Fruit fly (Drosophila melanogaster) whole organism, prepupa: Measurements from ENCODE around the gene Cpr72Ea.
A peak's percentile ranks its signal among the peaks of the same experiment; 100 is the strongest.

Experiments used
- Blimp-1 ChIP-seq: fragments of 200-800 bp; sonication (Bioruptor generic); optimal IDR thresholded peaks from 3 replicates; lab custom pipeline; 2017; ENCODE audit warnings: missing biosample characterization, missing genetic modification characterization, mild to moderate bottlenecking, moderate library complexity, missing genetic modification reagents
- CG10631 ChIP-seq: fragments of 200-800 bp; sonication (Bioruptor generic); optimal IDR thresholded peaks from 2 replicates; lab custom pipeline; 2016; ENCODE audit warnings: missing biosample characterization, missing genetic modification characterization
- CG10669 ChIP-seq: fragments of 200-800 bp; sonication (Bioruptor generic); optimal IDR thresholded peaks from 3 replicates; lab custom pipeline; 2018; ENCODE audit warnings: missing biosample characterization, mild to moderate bottlenecking, missing genetic modification characterization, moderate library complexity
- CG11294 ChIP-seq: fragments of 200-800 bp; sonication (Bioruptor generic); IDR thresholded peaks from 2 replicates; pipeline ENCODE4 v1.3.6; 2022; ENCODE audit warnings: missing biosample characterization, missing genetic modification characterization
- CG11762 ChIP-seq: fragments of 200-800 bp; sonication (Bioruptor generic); optimal IDR thresholded peaks from 3 replicates; lab custom pipeline; 2016; ENCODE audit warnings: missing biosample characterization, missing genetic modification characterization; ENCODE audit not compliant: insufficient read depth
- CG11902 ChIP-seq: fragments of 200-800 bp; sonication (Bioruptor generic); optimal IDR thresholded peaks from 3 replicates; lab custom pipeline; 2016; ENCODE audit warnings: missing biosample characterization, missing genetic modification characterization
- CG15336 ChIP-seq: fragments of 200-800 bp; sonication (Bioruptor generic); IDR thresholded peaks from 2 replicates; pipeline ENCODE4 v1.3.6; 2022; ENCODE audit warnings: missing biosample characterization, missing genetic modification characterization
- CG1621 ChIP-seq: fragments of 200-800 bp; sonication (Bioruptor generic); optimal IDR thresholded peaks from 3 replicates; lab custom pipeline; 2018; ENCODE audit warnings: missing biosample characterization, mild to moderate bottlenecking, missing genetic modification characterization
- CG16779 ChIP-seq: fragments of 200-800 bp; sonication (Bioruptor generic); optimal IDR thresholded peaks from 3 replicates; lab custom pipeline; 2017; ENCODE audit warnings: missing biosample characterization, mild to moderate bottlenecking, missing genetic modification characterization
- CG3032 ChIP-seq: fragments of 200-800 bp; optimal IDR thresholded peaks from 2 replicates; lab custom pipeline; 2019; ENCODE audit warnings: missing biosample characterization, mild to moderate bottlenecking, missing genetic modification characterization, moderate library complexity
- CG31627 ChIP-seq: fragments of 200-800 bp; sonication (Bioruptor generic); optimal IDR thresholded peaks from 3 replicates; lab custom pipeline; 2016; ENCODE audit warnings: missing biosample characterization, missing genetic modification characterization
- CG32006 ChIP-seq: fragments of 200-800 bp; sonication (Bioruptor generic); optimal IDR thresholded peaks from 3 replicates; lab custom pipeline; 2017; ENCODE audit warnings: missing biosample characterization, mild to moderate bottlenecking, missing genetic modification characterization
- CG34406 ChIP-seq: fragments of 200-800 bp; sonication (Bioruptor generic); optimal IDR thresholded peaks from 3 replicates; lab custom pipeline; 2016; ENCODE audit warnings: missing biosample characterization, missing genetic modification characterization
- CG3919 ChIP-seq: fragments of 200-800 bp; sonication (Bioruptor generic); optimal IDR thresholded peaks from 3 replicates; lab custom pipeline; 2016; ENCODE audit warnings: missing biosample characterization, missing genetic modification characterization
- CG4318 ChIP-seq: fragments of 200-800 bp; sonication (Bioruptor generic); optimal IDR thresholded peaks from 3 replicates; lab custom pipeline; 2017; ENCODE audit warnings: missing biosample characterization, mild to moderate bottlenecking, missing genetic modification characterization
- CG6276 ChIP-seq: fragments of 200-800 bp; sonication (Bioruptor generic); optimal IDR thresholded peaks from 2 replicates; lab custom pipeline; 2017; ENCODE audit warnings: missing biosample characterization, mild to moderate bottlenecking, missing genetic modification characterization
- CG6792 ChIP-seq: fragments of 200-800 bp; sonication (Bioruptor generic); optimal IDR thresholded peaks from 3 replicates; lab custom pipeline; 2016; ENCODE audit warnings: missing biosample characterization, missing genetic modification characterization
- CG6808 ChIP-seq: fragments of 200-800 bp; sonication (Bioruptor generic); optimal IDR thresholded peaks from 3 replicates; lab custom pipeline; 2017; ENCODE audit warnings: missing biosample characterization, missing genetic modification characterization, mild to moderate bottlenecking, moderate library complexity, missing genetic modification reagents
- CG7368 ChIP-seq: fragments of 200-800 bp; sonication (Bioruptor generic); optimal IDR thresholded peaks from 3 replicates; lab custom pipeline; 2016; ENCODE audit warnings: missing biosample characterization, missing genetic modification characterization
- CG8119 ChIP-seq: fragments of 200-800 bp; sonication (Bioruptor generic); IDR thresholded peaks from 3 replicates; pipeline ENCODE4 v1.3.6; 2022; ENCODE audit warnings: missing biosample characterization, missing genetic modification characterization
- CG8319 ChIP-seq: fragments of 200-800 bp; sonication (Bioruptor generic); optimal IDR thresholded peaks from 3 replicates; lab custom pipeline; 2016; ENCODE audit warnings: missing biosample characterization, missing genetic modification characterization
- CG8632 ChIP-seq: fragments of 200-800 bp; sonication (Bioruptor generic); optimal IDR thresholded peaks from 3 replicates; lab custom pipeline; 2016; ENCODE audit warnings: missing biosample characterization, missing genetic modification characterization
- CG9139 ChIP-seq: fragments of 200-800 bp; sonication (Bioruptor generic); optimal IDR thresholded peaks from 3 replicates; lab custom pipeline; 2017; ENCODE audit warnings: missing biosample characterization, mild to moderate bottlenecking, missing genetic modification characterization
- Eip75B ChIP-seq: fragments of 200-800 bp; sonication (Bioruptor generic); optimal IDR thresholded peaks from 3 replicates; lab custom pipeline; 2016; ENCODE audit warnings: missing biosample characterization, missing genetic modification characterization
- Eip93F ChIP-seq: fragments of 200-800 bp; sonication (Bioruptor generic); optimal IDR thresholded peaks from 2 replicates; lab custom pipeline; 2016; ENCODE audit warnings: missing biosample characterization, mild to moderate bottlenecking, missing genetic modification characterization
- Ets21C ChIP-seq: fragments of 200-800 bp; sonication (Bioruptor generic); optimal IDR thresholded peaks from 3 replicates; lab custom pipeline; 2016; ENCODE audit warnings: missing biosample characterization, missing genetic modification characterization
- Hr38 ChIP-seq: sonication (Bioruptor generic); optimal IDR thresholded peaks from 2 replicates; lab custom pipeline; 2016; ENCODE audit warnings: missing biosample characterization, missing genetic modification characterization
- Hr39 ChIP-seq: fragments of 200-800 bp; sonication (Bioruptor generic); optimal IDR thresholded peaks from 2 replicates; lab custom pipeline; 2016; ENCODE audit warnings: missing biosample characterization, missing genetic modification characterization
- Lpt ChIP-seq: fragments of 200-800 bp; sonication (Bioruptor generic); optimal IDR thresholded peaks from 3 replicates; lab custom pipeline; 2016; ENCODE audit warnings: missing biosample characterization, missing genetic modification characterization
- Met ChIP-seq: fragments of 200-800 bp; sonication (Bioruptor generic); optimal IDR thresholded peaks from 3 replicates; lab custom pipeline; 2016; ENCODE audit warnings: missing biosample characterization, missing genetic modification characterization
- OdsH ChIP-seq: fragments of 200-800 bp; sonication (Bioruptor generic); optimal IDR thresholded peaks from 3 replicates; lab custom pipeline; 2016; ENCODE audit warnings: missing biosample characterization, missing genetic modification characterization
- Smox ChIP-seq: fragments of 200-800 bp; sonication (Bioruptor generic); optimal IDR thresholded peaks from 3 replicates; lab custom pipeline; 2016; ENCODE audit warnings: missing biosample characterization, missing genetic modification characterization
- Sox102F ChIP-seq: fragments of 200-800 bp; sonication (Bioruptor generic); optimal IDR thresholded peaks from 2 replicates; lab custom pipeline; 2016; ENCODE audit warnings: missing biosample characterization, mild to moderate bottlenecking, missing genetic modification characterization
- Sox14 ChIP-seq: fragments of 200-800 bp; sonication (Bioruptor generic); optimal IDR thresholded peaks from 3 replicates; lab custom pipeline; 2016; ENCODE audit warnings: missing biosample characterization, missing genetic modification characterization
- Sox15 ChIP-seq: fragments of 200-800 bp; sonication (Bioruptor generic); optimal IDR thresholded peaks from 3 replicates; lab custom pipeline; 2016; ENCODE audit warnings: missing biosample characterization, missing genetic modification characterization
- achi ChIP-seq: fragments of 200-800 bp; sonication (Bioruptor generic); optimal IDR thresholded peaks from 3 replicates; lab custom pipeline; 2016; ENCODE audit warnings: missing biosample characterization, missing genetic modification characterization
- cyc ChIP-seq: fragments of 200-800 bp; sonication (Bioruptor generic); optimal IDR thresholded peaks from 3 replicates; lab custom pipeline; 2016; ENCODE audit warnings: missing biosample characterization, missing genetic modification characterization
- dac ChIP-seq: fragments of 200-800 bp; sonication (Bioruptor generic); optimal IDR thresholded peaks from 2 replicates; lab custom pipeline; 2017; ENCODE audit warnings: missing biosample characterization, mild to moderate bottlenecking, missing genetic modification characterization
- dsx ChIP-seq: fragments of 200-800 bp; optimal IDR thresholded peaks from 3 replicates; lab custom pipeline; 2019; ENCODE audit warnings: missing biosample characterization, mild to moderate bottlenecking, missing genetic modification characterization, moderate library complexity; ENCODE audit not compliant: poor library complexity, severe bottlenecking
- eg ChIP-seq: fragments of 200-800 bp; sonication (Bioruptor generic); IDR thresholded peaks from 3 replicates; pipeline ENCODE4 v1.3.6; 2022; ENCODE audit warnings: missing biosample characterization, missing genetic modification characterization
- fd85E ChIP-seq: fragments of 200-800 bp; sonication (Bioruptor generic); optimal IDR thresholded peaks from 3 replicates; lab custom pipeline; 2016; ENCODE audit warnings: missing biosample characterization, missing genetic modification characterization
- fkh ChIP-seq: fragments of 200-800 bp; sonication (Bioruptor generic); optimal IDR thresholded peaks from 3 replicates; lab custom pipeline; 2017; ENCODE audit warnings: missing biosample characterization, mild to moderate bottlenecking, missing genetic modification characterization, moderate library complexity
- lz ChIP-seq: fragments of 200-800 bp; sonication (Bioruptor generic); optimal IDR thresholded peaks from 3 replicates; lab custom pipeline; 2016; ENCODE audit warnings: missing biosample characterization, missing genetic modification characterization
- net ChIP-seq: fragments of 200-800 bp; sonication (Bioruptor generic); optimal IDR thresholded peaks from 3 replicates; lab custom pipeline; 2016; ENCODE audit warnings: missing biosample characterization, missing genetic modification characterization
- pdm3 ChIP-seq: fragments of 200-800 bp; sonication (Bioruptor generic); optimal IDR thresholded peaks from 3 replicates; lab custom pipeline; 2016; ENCODE audit warnings: missing biosample characterization, missing genetic modification characterization
- salr ChIP-seq, 2 experiments: fragments of 200-800 bp; sonication (Bioruptor generic); optimal IDR thresholded peaks; 3 replicates each; lab custom pipeline; 2016 to 2018; ENCODE audit warnings: missing biosample characterization in 2 of 2, missing genetic modification characterization in 2 of 2, mild to moderate bottlenecking in 1 of 2
- spab ChIP-seq: fragments of 200-800 bp; sonication (Bioruptor generic); optimal IDR thresholded peaks from 2 replicates; lab custom pipeline; 2017; ENCODE audit warnings: missing biosample characterization, mild to moderate bottlenecking, missing genetic modification characterization, missing genetic modification reagents
- ss ChIP-seq, 2 experiments: fragments of 200-800 bp; sonication (Bioruptor generic); optimal IDR thresholded peaks; 2 replicates in 1 of 2; 3 replicates in 1 of 2; lab custom pipeline; 2017 to 2018; ENCODE audit warnings: mild to moderate bottlenecking in 2 of 2, missing biosample characterization in 2 of 2, missing genetic modification characterization in 2 of 2, moderate library complexity in 1 of 2
- svp ChIP-seq: fragments of 200-800 bp; sonication (Bioruptor generic); peaks from one replicate; lab custom pipeline; 2016; ENCODE audit warnings: missing biosample characterization, missing genetic modification characterization
- topi ChIP-seq: fragments of 200-800 bp; sonication (Bioruptor generic); optimal IDR thresholded peaks from 3 replicates; lab custom pipeline; 2016; ENCODE audit warnings: missing biosample characterization, missing genetic modification characterization
- vri ChIP-seq: fragments of 200-800 bp; sonication (Bioruptor generic); optimal IDR thresholded peaks from 3 replicates; lab custom pipeline; 2016; ENCODE audit warnings: missing biosample characterization, mild to moderate bottlenecking, missing genetic modification characterization

Gene Cpr72Ea

dm6 chr3L:16385880-16386584 lies 23.6 kb downstream of the Cpr72Ea start, which contains the start of the genes Agpat3 and RAF2:
Agpat3 (minus strand) TSS chr3L:16385957.
RAF2 (plus strand) TSS chr3L:16386327.
- TF ChIP-seq pdm3 (GFP tag; lab: Kevin White, UChicago) (no peak), CG16779 (no peak), CG3032 (peak; percentile 57), CG34406 (GFP tag; lab: Kevin White, UChicago) (peak; percentile 30), Met (GFP tag; lab: Kevin White, UChicago) (peak; percentile 20), Hr39 (GFP tag; lab: Kevin White, UChicago) (peak; percentile 42), fkh (GFP tag; lab: Kevin White, UChicago) (no peak), net (no peak), dsx (no peak), Smox (no peak), Eip93F (GFP tag; lab: Kevin White, UChicago) (no peak), lz (GFP tag; lab: Kevin White, UChicago) (peak; percentile 34), CG6808 (GFP tag; lab: Kevin White, UChicago) (no peak), Lpt (GFP tag; lab: Kevin White, UChicago) (no peak), Ets21C (peak; percentile 23), CG15336 (GFP tag; lab: Robert Waterston, UW) (peak; percentile 23; the same call in 1 of the 2 replicates), CG31627 (peak; percentile 67), Hr38 (no peak), eg (peak; percentile 59; the same call in 1 of the 3 replicates), CG6792 (GFP tag; lab: Kevin White, UChicago) (peak; percentile 12), CG8119 (GFP tag; lab: Robert Waterston, UW) (0 out of 3 replicates have a peak, but pooled peaks have one; percentile 29), CG10631 (peak; percentile 52), CG11902 (GFP tag; lab: Kevin White, UChicago) (peak; percentile 49), CG9139 (GFP tag; lab: Kevin White, UChicago) (no peak), Sox102F (GFP tag; lab: Kevin White, UChicago) (no peak), CG8319 (GFP tag; lab: Kevin White, UChicago) (no peak), CG32006 (GFP tag; lab: Kevin White, UChicago) (peak; percentile 42), CG3919 (peak; percentile 34), CG4318 (GFP tag; lab: Kevin White, UChicago) (peak; percentile 12), svp (GFP tag; lab: Kevin White, UChicago) (no peak), Sox15 (GFP tag; lab: Kevin White, UChicago) (peak; percentile 54), Blimp-1 (GFP tag; lab: Kevin White, UChicago) (no peak), CG10669 (GFP tag; lab: Kevin White, UChicago) (peak; percentile 16), CG1621 (tag; lab: Kevin White, UChicago) (no peak), CG11294 (GFP tag; lab: Robert Waterston, UW) (peak; percentile 31; the same call in 1 of the 2 replicates), cyc (GFP tag; lab: Kevin White, UChicago) (peak; percentile 61), spab (no peak), OdsH (GFP tag; lab: Kevin White, UChicago) (peak; percentile 58), dac (GFP tag; lab: Kevin White, UChicago) (no peak), CG6276 (GFP tag; lab: Kevin White, UChicago) (no peak), ss (GFP tag; optimal IDR thresholded peaks at IDR 0.05; lab: Kevin White, UChicago) (no peak), salr (GFP tag; optimal IDR thresholded peaks at IDR 0.05; lab: Kevin White, UChicago) (peak in 1 of 2 experiments; percentile 40), CG11762 (no peak), Eip75B (GFP tag; lab: Kevin White, UChicago) (peak; percentile 7), Sox14 (GFP tag; lab: Kevin White, UChicago) (no peak), CG7368 (GFP tag; lab: Kevin White, UChicago) (no peak), vri (no peak), achi (peak; percentile 82), CG8632 (GFP tag; lab: Kevin White, UChicago) (no peak), fd85E (GFP tag; lab: Kevin White, UChicago) (no peak), topi (GFP tag; lab: Kevin White, UChicago) (no peak)
